Fruit fly (Drosophila melanogaster) whole organism, embryonic: ENCODE measurements around the gene Cad88C.

ENCODE experiments used
- Ada2b ChIP-seq: fragments of 200-800 bp; sonication (Bioruptor generic); IDR thresholded peaks from 2 replicates; pipeline ENCODE4 v1.3.6; 2022; ENCODE audit warnings: missing biosample characterization, missing genetic modification characterization
- Bteb2 ChIP-seq: fragments of 200-800 bp; sonication (Bioruptor generic); optimal IDR thresholded peaks from 2 replicates; lab custom pipeline; 2016; ENCODE audit warnings: missing biosample characterization, missing genetic modification characterization
- CG10274 ChIP-seq: fragments of 200-800 bp; sonication (Bioruptor generic); optimal IDR thresholded peaks from 3 replicates; lab custom pipeline; 2017; ENCODE audit warnings: missing biosample characterization, mild to moderate bottlenecking, missing genetic modification characterization
- CG10366 ChIP-seq: fragments of 200-800 bp; sonication (Bioruptor generic); IDR thresholded peaks from 2 replicates; pipeline ENCODE4 v1.3.6; 2022; ENCODE audit warnings: missing biosample characterization, missing genetic modification characterization
- CG11560 ChIP-seq: fragments of 200-800 bp; sonication (Bioruptor generic); IDR thresholded peaks from 3 replicates; pipeline ENCODE4 v1.3.6; 2022; ENCODE audit warnings: missing biosample characterization, missing genetic modification characterization
- CG11696 ChIP-seq: fragments of 200-800 bp; sonication (Bioruptor generic); IDR thresholded peaks from 2 replicates; pipeline ENCODE4 v1.3.6; 2022; ENCODE audit warnings: missing biosample characterization, missing genetic modification characterization
- CG13624 ChIP-seq: fragments of 200-800 bp; sonication (Bioruptor generic); optimal IDR thresholded peaks from 2 replicates; lab custom pipeline; 2016; ENCODE audit warnings: missing biosample characterization, missing genetic modification characterization
- CG14014 ChIP-seq: fragments of 200-800 bp; sonication (Bioruptor generic); IDR thresholded peaks from 2 replicates; pipeline ENCODE4 v1.3.6; 2022; ENCODE audit warnings: missing biosample characterization, missing genetic modification characterization
- CG14860 ChIP-seq: fragments of 200-800 bp; sonication (Bioruptor generic); IDR thresholded peaks from 3 replicates; pipeline ENCODE4 v1.3.6; 2022; ENCODE audit warnings: missing biosample characterization, missing genetic modification characterization; ENCODE audit not compliant: partially characterized antibody
- CG15073 ChIP-seq: fragments of 200-800 bp; sonication (Bioruptor generic); optimal IDR thresholded peaks from 2 replicates; lab custom pipeline; 2016; ENCODE audit warnings: missing biosample characterization, missing genetic modification characterization
- CG1603 ChIP-seq: fragments of 200-800 bp; sonication (Bioruptor generic); optimal IDR thresholded peaks from 2 replicates; lab custom pipeline; 2019; ENCODE audit warnings: missing biosample characterization, mild to moderate bottlenecking, missing genetic modification characterization, moderate library complexity
- CG16863 ChIP-seq: fragments of 200-800 bp; sonication (Bioruptor generic); optimal IDR thresholded peaks from 3 replicates; lab custom pipeline; 2016; ENCODE audit warnings: missing biosample characterization, missing genetic modification characterization
- CG17328 ChIP-seq: fragments of 200-800 bp; sonication (Bioruptor generic); IDR thresholded peaks from 2 replicates; pipeline ENCODE4 v1.3.6; 2022; ENCODE audit warnings: missing biosample characterization, missing genetic modification characterization
- CG17912 ChIP-seq: fragments of 200-800 bp; sonication (Bioruptor generic); optimal IDR thresholded peaks from 2 replicates; lab custom pipeline; 2018; ENCODE audit warnings: missing biosample characterization, mild to moderate bottlenecking, missing genetic modification characterization
- CG18476 ChIP-seq: fragments of 200-800 bp; sonication (Bioruptor generic); optimal IDR thresholded peaks from 2 replicates; lab custom pipeline; 2016; ENCODE audit warnings: missing biosample characterization, mild to moderate bottlenecking, missing genetic modification characterization
- CG31388 ChIP-seq: fragments of 200-800 bp; sonication (Bioruptor generic); optimal IDR thresholded peaks from 2 replicates; lab custom pipeline; 2016; ENCODE audit warnings: missing biosample characterization, missing genetic modification characterization
- CG32532 ChIP-seq: fragments of 200-800 bp; sonication (Bioruptor generic); IDR thresholded peaks from 2 replicates; pipeline ENCODE4 v1.3.6; 2022; ENCODE audit warnings: missing biosample characterization, missing genetic modification characterization
- CG3726 ChIP-seq: fragments of 200-800 bp; sonication (Bioruptor generic); IDR thresholded peaks from 3 replicates; pipeline ENCODE4, ENCODE4 v1.3.6; 2022; ENCODE audit warnings: missing biosample characterization, missing genetic modification characterization
- CG3995 ChIP-seq: fragments of 200-800 bp; sonication (Bioruptor generic); optimal IDR thresholded peaks from 3 replicates; lab custom pipeline; 2016; ENCODE audit warnings: missing biosample characterization, missing genetic modification characterization
- CG4707 ChIP-seq: fragments of 200-800 bp; sonication (Bioruptor generic); optimal IDR thresholded peaks from 2 replicates; lab custom pipeline; 2018; ENCODE audit warnings: missing biosample characterization, mild to moderate bottlenecking, missing genetic modification characterization, moderate library complexity
- CG7372 ChIP-seq: fragments of 200-800 bp; sonication (Bioruptor generic); IDR thresholded peaks from 2 replicates; pipeline ENCODE4 v1.3.6; 2022; ENCODE audit warnings: missing biosample characterization, missing genetic modification characterization
- CG9609 ChIP-seq: fragments of 200-800 bp; sonication (Bioruptor generic); optimal IDR thresholded peaks from 3 replicates; lab custom pipeline; 2016; ENCODE audit warnings: missing biosample characterization, missing genetic modification characterization
- Dek ChIP-seq: fragments of 200-800 bp; sonication (Bioruptor generic); optimal IDR thresholded peaks from 3 replicates; lab custom pipeline; 2019; ENCODE audit warnings: missing biosample characterization, mild to moderate bottlenecking, missing genetic modification characterization, moderate library complexity
- E2f1 ChIP-seq: fragments of 200-800 bp; sonication (Bioruptor generic); IDR thresholded peaks from 2 replicates; pipeline ENCODE4 v1.3.6; 2022; ENCODE audit warnings: missing biosample characterization, missing genetic modification characterization
- Fer2 ChIP-seq: fragments of 200-800 bp; sonication (Bioruptor generic); optimal IDR thresholded peaks from 2 replicates; lab custom pipeline; 2018; ENCODE audit warnings: missing biosample characterization, mild to moderate bottlenecking, missing genetic modification characterization, moderate library complexity
- Hsf ChIP-seq: fragments of 200-800 bp; sonication (Bioruptor generic); optimal IDR thresholded peaks from 3 replicates; lab custom pipeline; 2016; ENCODE audit warnings: missing biosample characterization, missing genetic modification characterization
- Med ChIP-seq: fragments of 200-800 bp; sonication (Bioruptor generic); peaks from one replicate; lab custom pipeline; 2016; ENCODE audit warnings: missing biosample characterization, missing genetic modification characterization, mild to moderate bottlenecking, inconsistent platforms, moderate library complexity
- Meics ChIP-seq: fragments of 200-800 bp; sonication (Bioruptor generic); optimal IDR thresholded peaks from 2 replicates; lab custom pipeline; 2017; ENCODE audit warnings: missing biosample characterization, mild to moderate bottlenecking, missing genetic modification characterization
- Taf1 ChIP-seq: fragments of 200-800 bp; sonication (Bioruptor generic); IDR thresholded peaks from 2 replicates; pipeline ENCODE4 v1.3.6; 2022; ENCODE audit warnings: missing biosample characterization, missing genetic modification characterization
- YL-1 ChIP-seq: fragments of 200-800 bp; sonication (Bioruptor generic); optimal IDR thresholded peaks from 3 replicates; lab custom pipeline; 2017; ENCODE audit warnings: missing biosample characterization, mild to moderate bottlenecking, missing genetic modification characterization
- ac ChIP-seq: fragments of 200-800 bp; sonication (Bioruptor generic); optimal IDR thresholded peaks from 3 replicates; lab custom pipeline; 2017; ENCODE audit warnings: missing biosample characterization, mild to moderate bottlenecking, missing genetic modification characterization
- ash1 ChIP-seq: fragments of 200-800 bp; sonication (Bioruptor generic); optimal IDR thresholded peaks from 2 replicates; lab custom pipeline; 2018; ENCODE audit warnings: missing biosample characterization, mild to moderate bottlenecking, missing genetic modification characterization
- cas ChIP-seq: fragments of 200-800 bp; sonication (Bioruptor generic); IDR thresholded peaks from 2 replicates; pipeline ENCODE4 v1.3.6; 2022; ENCODE audit warnings: missing biosample characterization, missing genetic modification characterization
- corto ChIP-seq: fragments of 200-800 bp; sonication (Bioruptor generic); optimal IDR thresholded peaks from 2 replicates; lab custom pipeline; 2016; ENCODE audit warnings: missing biosample characterization, mild to moderate bottlenecking, missing genetic modification characterization, moderate library complexity
- danr ChIP-seq: fragments of 200-800 bp; sonication (Bioruptor generic); IDR thresholded peaks from 2 replicates; pipeline ENCODE4 v1.3.6; 2022; ENCODE audit warnings: missing biosample characterization, missing genetic modification characterization
- dmrt99B ChIP-seq: fragments of 200-800 bp; sonication (Bioruptor generic); optimal IDR thresholded peaks from 2 replicates; lab custom pipeline; 2018; ENCODE audit warnings: missing biosample characterization, mild to moderate bottlenecking, missing genetic modification characterization, moderate library complexity
- emc ChIP-seq: fragments of 200-800 bp; sonication (Bioruptor generic); optimal IDR thresholded peaks from 2 replicates; lab custom pipeline; 2016; ENCODE audit warnings: missing biosample characterization, missing genetic modification characterization
- ftz-f1 ChIP-seq: fragments of 200-800 bp; sonication (Bioruptor generic); optimal IDR thresholded peaks from 2 replicates; lab custom pipeline; 2016; ENCODE audit warnings: missing biosample characterization, missing genetic modification characterization
- fu2 ChIP-seq: fragments of 200-800 bp; sonication (Bioruptor generic); optimal IDR thresholded peaks from 2 replicates; lab custom pipeline; 2016; ENCODE audit warnings: missing biosample characterization, missing genetic modification characterization
- hbn ChIP-seq: fragments of 200-800 bp; sonication (Bioruptor generic); IDR thresholded peaks from 2 replicates; pipeline ENCODE4 v1.3.6; 2022; ENCODE audit warnings: missing biosample characterization, missing genetic modification characterization; ENCODE audit not compliant: partially characterized antibody
- lilli ChIP-seq: fragments of 200-800 bp; sonication (Bioruptor generic); optimal IDR thresholded peaks from 3 replicates; lab custom pipeline; 2016; ENCODE audit warnings: missing biosample characterization, missing genetic modification characterization
- nerfin-1 ChIP-seq: fragments of 200-800 bp; sonication (Bioruptor generic); optimal IDR thresholded peaks from 3 replicates; lab custom pipeline; 2019; ENCODE audit warnings: missing biosample characterization, mild to moderate bottlenecking, missing genetic modification characterization, moderate library complexity
- nmo ChIP-seq: fragments of 200-800 bp; sonication (Bioruptor generic); optimal IDR thresholded peaks from 2 replicates; lab custom pipeline; 2018; ENCODE audit warnings: missing biosample characterization, mild to moderate bottlenecking, missing genetic modification characterization, moderate library complexity
- pb ChIP-seq: fragments of 200-800 bp; sonication (Bioruptor generic); optimal IDR thresholded peaks from 3 replicates; lab custom pipeline; 2016; ENCODE audit warnings: missing biosample characterization, missing genetic modification characterization
- repo ChIP-seq: fragments of 200-800 bp; sonication (Bioruptor generic); optimal IDR thresholded peaks from 2 replicates; lab custom pipeline; 2016; ENCODE audit warnings: missing biosample characterization, missing genetic modification characterization
- sens ChIP-seq: fragments of 200-800 bp; sonication (Bioruptor generic); peaks from one replicate; lab custom pipeline; 2016; ENCODE audit warnings: missing biosample characterization, missing genetic modification characterization
- sens-2 ChIP-seq: fragments of 200-800 bp; sonication (Bioruptor generic); IDR thresholded peaks from 2 replicates; pipeline ENCODE4 v1.3.6; 2022; ENCODE audit warnings: missing biosample characterization, missing genetic modification characterization
- seq ChIP-seq: fragments of 200-800 bp; sonication (Bioruptor generic); IDR thresholded peaks from 2 replicates; pipeline ENCODE4 v1.3.6; 2022; ENCODE audit warnings: missing biosample characterization, missing genetic modification characterization
- sqz ChIP-seq: fragments of 200-800 bp; sonication (Bioruptor generic); optimal IDR thresholded peaks from 3 replicates; lab custom pipeline; 2018; ENCODE audit warnings: missing biosample characterization, mild to moderate bottlenecking, missing genetic modification characterization
- tx ChIP-seq: fragments of 200-800 bp; sonication (Bioruptor generic); optimal IDR thresholded peaks from 2 replicates; lab custom pipeline; 2016; ENCODE audit warnings: missing biosample characterization, missing genetic modification characterization
- wor ChIP-seq: fragments of 200-800 bp; sonication (Bioruptor generic); IDR thresholded peaks from 2 replicates; pipeline ENCODE4 v1.3.6; 2022; ENCODE audit warnings: missing biosample characterization, missing genetic modification characterization
- zen ChIP-seq: fragments of 200-800 bp; sonication (Bioruptor generic); optimal IDR thresholded peaks from 3 replicates; lab custom pipeline; 2018; ENCODE audit warnings: missing biosample characterization, mild to moderate bottlenecking, missing genetic modification characterization, moderate library complexity
- zf30C ChIP-seq: fragments of 200-800 bp; sonication (Bioruptor generic); optimal IDR thresholded peaks from 3 replicates; lab custom pipeline; 2018; ENCODE audit warnings: missing biosample characterization, mild to moderate bottlenecking, missing genetic modification characterization

Cad88C gene

DNA sequence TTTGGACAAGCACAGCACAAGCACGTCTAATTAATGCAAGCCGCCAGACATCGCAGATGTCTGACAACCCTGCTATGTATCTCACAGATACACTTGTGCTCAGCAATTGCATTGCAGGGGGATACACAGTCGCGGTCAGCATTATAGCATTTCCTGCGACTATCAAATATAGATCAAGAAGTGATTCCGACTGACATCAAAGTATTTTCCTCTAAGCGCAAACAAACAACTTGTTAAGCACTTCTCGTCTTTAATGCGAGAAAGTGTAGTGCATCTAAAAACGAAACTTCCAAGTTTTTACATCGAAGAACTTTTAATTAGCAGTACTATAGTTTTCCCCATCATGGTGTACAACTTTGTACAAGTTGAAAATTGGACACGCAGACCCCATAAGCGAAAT lies 42.6 kb downstream of the Cad88C start (continued):
- TF ChIP-seq CG17328 (GFP tag; lab: Robert Waterston, UW): no peak
- no peak for TF ChIP-seq CG31388 (GFP tag; lab: Kevin White, UChicago)
- TF ChIP-seq Hsf: no peak
- TF ChIP-seq Fer2 (tag; lab: Kevin White, UChicago): no peak
- TF ChIP-seq dmrt99B (tag; lab: Kevin White, UChicago): peak; percentile 19
- TF ChIP-seq sens: no peak
- TF ChIP-seq CG32532 (GFP tag; lab: Robert Waterston, UW): peak; percentile 6; the same call in 1 of the 2 replicates
- TF ChIP-seq Bteb2 (GFP tag; lab: Kevin White, UChicago): no peak
- no peak for TF ChIP-seq corto (GFP tag; lab: Kevin White, UChicago)
- TF ChIP-seq fu2 (GFP tag; lab: Kevin White, UChicago): no peak
- TF ChIP-seq CG11560: no peak
- no peak for TF ChIP-seq ash1 (GFP tag; lab: Kevin White, UChicago)
- no peak for TF ChIP-seq CG15073 (GFP tag; lab: Kevin White, UChicago)
- TF ChIP-seq CG4707 (GFP tag; lab: Kevin White, UChicago): no peak
- TF ChIP-seq Taf1: no peak
- no peak for TF ChIP-seq CG7372 (GFP tag; lab: Robert Waterston, UW)
- TF ChIP-seq hbn (GFP tag; lab: Robert Waterston, UW): no peak
- no peak for TF ChIP-seq CG9609 (GFP tag; lab: Kevin White, UChicago)
- TF ChIP-seq CG14014: no peak
- TF ChIP-seq tx: no peak
- no peak for TF ChIP-seq nerfin-1 (tag; lab: Kevin White, UChicago)
- TF ChIP-seq ac: no peak
- peak; percentile 12 for TF ChIP-seq CG1603
- TF ChIP-seq Med (GFP tag; lab: Kevin White, UChicago): peak; percentile 78
- no peak for TF ChIP-seq repo (GFP tag; lab: Kevin White, UChicago)
- TF ChIP-seq CG13624 (GFP tag; lab: Kevin White, UChicago): no peak
- TF ChIP-seq danr (GFP tag; lab: Robert Waterston, UW): no peak
- no peak for TF ChIP-seq CG17912 (GFP tag; lab: Kevin White, UChicago)
- no peak for TF ChIP-seq ftz-f1 (GFP tag; lab: Kevin White, UChicago)
- TF ChIP-seq YL-1 (GFP tag; lab: Kevin White, UChicago): no peak
- no peak for TF ChIP-seq cas (GFP tag; lab: Robert Waterston, UW)
- TF ChIP-seq Dek (tag; lab: Kevin White, UChicago): no peak
- TF ChIP-seq seq (GFP tag; lab: Robert Waterston, UW): no peak
- TF ChIP-seq zf30C: no peak
- TF ChIP-seq CG18476 (GFP tag; lab: Kevin White, UChicago): no peak
- TF ChIP-seq sens-2 (GFP tag; lab: Robert Waterston, UW): no peak
- TF ChIP-seq wor (GFP tag; lab: Robert Waterston, UW): no peak
- 0 out of 2 replicates have a peak, but pooled peaks have one; percentile 5 for TF ChIP-seq Ada2b
- TF ChIP-seq sqz: no peak
- TF ChIP-seq CG3995 (GFP tag; lab: Kevin White, UChicago): no peak
- TF ChIP-seq lilli (GFP tag; lab: Kevin White, UChicago): no peak
- no peak for TF ChIP-seq emc
- no peak for TF ChIP-seq CG16863
- peak; percentile 79 for TF ChIP-seq CG11696 (GFP tag; lab: Robert Waterston, UW)
- TF ChIP-seq Meics (GFP tag; lab: Kevin White, UChicago): no peak
- no peak for TF ChIP-seq zen (tag; lab: Kevin White, UChicago)
- TF ChIP-seq pb (GFP tag; lab: Kevin White, UChicago): no peak
- no peak for TF ChIP-seq CG14860
- no peak for TF ChIP-seq E2f1
- no peak for TF ChIP-seq CG10274 (GFP tag; lab: Kevin White, UChicago)
- TF ChIP-seq CG10366 (GFP tag; lab: Robert Waterston, UW): no peak
- TF ChIP-seq nmo (GFP tag; lab: Kevin White, UChicago): peak; percentile 7
- no peak for TF ChIP-seq CG3726 (GFP tag; lab: Robert Waterston, UW)
